Worm (Caenorhabditis elegans) whole organism, mixed stage, embryonic: Measurements from ENCODE around the gene spat-1.

Experiments used
- ces-1 ChIP-seq: fragments of 150-350 bp; optimal IDR thresholded peaks from 2 replicates; lab custom pipeline; 2014; ENCODE audit warnings: missing biosample characterization, missing genetic modification reagents, missing genetic modification characterization
- cnd-1 ChIP-seq: fragments of 200-800 bp; sonication (Bioruptor generic); optimal IDR thresholded peaks from 2 replicates; lab custom pipeline; 2018; ENCODE audit warnings: mild to moderate bottlenecking, missing genetic modification characterization, missing compliant biosample characterization
- mab-5 ChIP-seq: fragments of 150-350 bp; optimal IDR thresholded peaks from 2 replicates; lab custom pipeline; 2014; ENCODE audit warnings: missing biosample characterization, missing genetic modification characterization
- mls-2 ChIP-seq: sonication (generic microtip); optimal IDR thresholded peaks from 2 replicates; lab custom pipeline; 2016; ENCODE audit warnings: mild to moderate bottlenecking, missing genetic modification characterization, moderate library complexity, missing compliant biosample characterization
- nhr-12 ChIP-seq: fragments of 150-350 bp; optimal IDR thresholded peaks from 2 replicates; lab custom pipeline; 2014; ENCODE audit warnings: missing biosample characterization, missing genetic modification characterization
- nhr-237 ChIP-seq: fragments of 150-350 bp; optimal IDR thresholded peaks from 2 replicates; lab custom pipeline; 2014; ENCODE audit warnings: missing biosample characterization, missing genetic modification characterization
- nhr-28 ChIP-seq: fragments of 150-350 bp; optimal IDR thresholded peaks from 2 replicates; lab custom pipeline; 2014; ENCODE audit warnings: missing biosample characterization, missing genetic modification characterization
- tbx-8 ChIP-seq: fragments of 200-800 bp; sonication (Bioruptor generic); optimal IDR thresholded peaks from 2 replicates; lab custom pipeline; 2018; ENCODE audit warnings: mild to moderate bottlenecking, missing genetic modification characterization, moderate library complexity, missing compliant biosample characterization
- unc-39 ChIP-seq: fragments of 150-350 bp; optimal IDR thresholded peaks from 2 replicates; lab custom pipeline; 2014; ENCODE audit warnings: missing biosample characterization, missing genetic modification characterization
- ztf-11 ChIP-seq: fragments of 150-350 bp; optimal IDR thresholded peaks from 2 replicates; lab custom pipeline; 2014; ENCODE audit warnings: missing biosample characterization, missing genetic modification characterization

ce11 chrII:14525013-14525412 lies 3.5 kb upstream of the spat-1 start, which contains the start of gene F57C2.4:
- TF ChIP-seq cnd-1 (no peak), nhr-12 (tag; lab: Kevin White, UChicago) (no peak), nhr-237 (tag; lab: Kevin White, UChicago) (no peak), mls-2 (tag; lab: Kevin White, UChicago) (no peak), ztf-11 (tag; lab: Kevin White, UChicago) (no peak), ces-1 (GFP tag; lab: Kevin White, UChicago) (no peak), nhr-28 (tag; lab: Kevin White, UChicago) (no peak), unc-39 (tag; lab: Kevin White, UChicago) (no peak), tbx-8 (GFP tag; lab: Kevin White, UChicago) (no peak), mab-5 (tag; lab: Kevin White, UChicago) (no peak)
